Worm (Caenorhabditis elegans) whole organism, L3 larva: Measurements from ENCODE around the gene Y57G11C.43.

Source experiments
- aly-2 ChIP-seq: fragments of 150-350 bp; optimal IDR thresholded peaks from 2 replicates; lab custom pipeline; 2014; ENCODE audit warnings: missing biosample characterization, missing genetic modification characterization
- ceh-16 ChIP-seq: sonication (generic microtip); optimal IDR thresholded peaks from 2 replicates; lab custom pipeline; 2017; ENCODE audit warnings: missing biosample characterization, missing genetic modification characterization
- daf-12 ChIP-seq: fragments of 150-350 bp; optimal IDR thresholded peaks from 2 replicates; lab custom pipeline; 2014; ENCODE audit warnings: missing biosample characterization, missing genetic modification reagents, missing genetic modification characterization
- elt-1 ChIP-seq: fragments of 150-350 bp; optimal IDR thresholded peaks from 2 replicates; lab custom pipeline; 2014; ENCODE audit warnings: missing biosample characterization, missing genetic modification characterization
- fkh-10 ChIP-seq: sonication (generic microtip); optimal IDR thresholded peaks from 2 replicates; lab custom pipeline; 2017; ENCODE audit warnings: missing biosample characterization, missing genetic modification reagents, missing genetic modification characterization
- fos-1 ChIP-seq: fragments of 150-350 bp; optimal IDR thresholded peaks from 2 replicates; lab custom pipeline; 2014; ENCODE audit warnings: missing biosample characterization, missing genetic modification characterization
- hmg-11 ChIP-seq: sonication (generic microtip); optimal IDR thresholded peaks from 2 replicates; lab custom pipeline; 2016; ENCODE audit warnings: missing genetic modification characterization, missing compliant biosample characterization
- lin-39 ChIP-seq: fragments of 150-350 bp; optimal IDR thresholded peaks from 2 replicates; lab custom pipeline; 2018; ENCODE audit warnings: missing biosample characterization, missing genetic modification reagents, missing genetic modification characterization
- lsy-12 ChIP-seq: sonication (generic microtip); optimal IDR thresholded peaks from 2 replicates; lab custom pipeline; 2016; ENCODE audit warnings: mild to moderate bottlenecking, missing genetic modification characterization, missing compliant biosample characterization
- nhr-25 ChIP-seq: sonication (generic microtip); optimal IDR thresholded peaks from 2 replicates; lab custom pipeline; 2017; ENCODE audit warnings: missing biosample characterization, missing genetic modification characterization
- nhr-28 ChIP-seq: fragments of 150-350 bp; optimal IDR thresholded peaks from 2 replicates; lab custom pipeline; 2014; ENCODE audit warnings: missing biosample characterization, missing genetic modification characterization
- tbx-2 ChIP-seq: sonication (generic microtip); optimal IDR thresholded peaks from 2 replicates; lab custom pipeline; 2016; ENCODE audit warnings: mild to moderate bottlenecking, missing genetic modification characterization, missing compliant biosample characterization
- ztf-11 ChIP-seq: fragments of 150-350 bp; optimal IDR thresholded peaks from 2 replicates; lab custom pipeline; 2014; ENCODE audit warnings: missing biosample characterization, missing genetic modification characterization

The Y57G11C.43 gene

DNA sequence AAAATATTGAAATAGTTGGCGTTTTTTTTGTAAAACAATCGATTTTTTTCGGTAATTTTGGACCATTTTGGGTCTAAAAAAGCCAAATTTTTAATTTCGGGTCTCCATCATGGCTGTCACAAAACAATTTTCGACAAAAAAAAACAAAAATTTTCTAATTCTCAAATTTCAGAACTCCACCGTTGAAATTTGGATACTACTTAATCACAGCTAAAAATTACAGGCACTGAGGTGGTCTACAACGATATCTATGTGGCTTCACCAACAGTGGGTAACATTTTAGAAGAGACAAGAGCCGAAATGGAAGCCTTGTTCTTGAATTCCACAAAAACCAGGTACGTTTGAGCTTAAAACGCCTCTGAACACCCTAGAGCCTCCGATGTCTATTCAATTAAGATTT, 33.1 kb downstream of the Y57G11C.43 start, which contains the start of gene Y57G11C.1142:
Y57G11C.1142 (plus strand) TSS at position 301 of the 400 bp plus-strand sequence.
- no peak for TF ChIP-seq lsy-12 (tag; lab: Kevin White, UChicago)
- TF ChIP-seq aly-2 (tag; lab: Kevin White, UChicago): no peak

DNA sequence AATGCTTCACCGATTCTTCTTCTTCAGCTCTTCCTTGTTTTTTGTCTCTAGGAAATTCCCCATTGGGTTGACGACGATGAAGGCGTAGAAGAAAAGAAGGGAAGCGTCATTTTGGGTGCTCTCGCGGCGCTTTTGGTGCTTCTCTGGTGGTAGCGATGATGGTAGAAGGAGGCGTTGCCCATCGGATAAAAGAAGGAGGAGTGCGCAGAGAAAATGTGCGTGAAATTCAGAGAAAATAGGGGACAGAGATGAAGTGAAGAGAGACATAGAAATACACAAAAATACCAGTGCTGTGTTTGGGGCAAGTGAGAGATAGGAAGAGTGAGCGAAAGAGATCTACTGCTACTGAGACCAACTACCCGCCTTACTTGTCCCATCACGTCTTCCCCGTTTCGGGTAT, 37.7 kb downstream of the Y57G11C.43 start, which contains the start of gene oig-5:
oig-5 (plus strand) TSS at position 301 of the 400 bp plus-strand sequence.
- TF ChIP-seq lin-39 (tag; lab: Kevin White, UChicago) (peak; percentile 3), hmg-11 (no peak)

DNA sequence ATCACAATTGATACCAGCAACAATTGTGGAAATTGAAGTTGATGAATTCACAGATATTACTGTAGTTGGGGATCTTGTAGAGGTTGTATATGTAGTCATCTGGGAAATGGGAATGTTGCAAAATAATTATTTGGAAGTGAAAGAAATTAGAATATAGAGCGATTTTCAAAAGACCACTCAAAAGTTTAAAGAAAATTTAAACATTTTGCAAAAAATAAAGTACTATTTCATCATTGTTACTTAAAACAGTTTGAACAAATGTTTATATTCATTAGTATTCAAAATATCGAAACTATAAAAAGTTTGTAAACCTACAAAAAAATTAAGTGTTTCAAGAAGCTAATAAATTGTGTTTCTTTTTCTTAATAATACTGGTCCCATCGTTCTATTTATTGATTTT, 47.0 kb downstream of the Y57G11C.43 start, which contains the start of gene Y57G11C.46:
Y57G11C.46 (minus strand) TSS at position 101 of the 400 bp plus-strand sequence.
- TF ChIP-seq ztf-11 (tag; lab: Kevin White, UChicago) (no peak), nhr-25 (tag; lab: Kevin White, UChicago) (no peak), elt-1 (tag; lab: Kevin White, UChicago) (no peak), daf-12 (tag; lab: Kevin White, UChicago) (no peak), hmg-11 (no peak), nhr-28 (tag; lab: Kevin White, UChicago) (no peak), tbx-2 (no peak), fkh-10 (GFP tag; lab: Kevin White, UChicago) (no peak), fos-1 (tag; lab: Kevin White, UChicago) (no peak), ceh-16 (tag; lab: Kevin White, UChicago) (no peak)
- TF ChIP-seq, all 47 proteins: peak for 0
